Worm (Caenorhabditis elegans): ENCODE measurements around the gene efl-3.

- no peak for TF ChIP-seq zfh-2 (GFP tag; conservative IDR thresholded peaks at IDR 0.05)
- TF ChIP-seq attf-6 (GFP tag; IDR thresholded peaks at IDR 0.05): no peak
- TF ChIP-seq lag-1 (GFP tag; IDR thresholded peaks at IDR 0.05): no peak
Measured at ce11 chrII:8399064-8399463, 13.4 kb upstream of the efl-3 start, which contains the start of gene dod-23.
